Fruit fly (Drosophila melanogaster) whole organism, embryonic: ENCODE results near the gene Cpr92A.

Experiments used
- Atf6 ChIP-seq: fragments of 200-800 bp; sonication (Bioruptor generic); IDR thresholded peaks from 2 replicates; pipeline ENCODE4 v1.3.6; 2022; ENCODE audit warnings: missing biosample characterization, missing genetic modification characterization
- Bgb ChIP-seq: fragments of 200-800 bp; sonication (Bioruptor generic); IDR thresholded peaks from 2 replicates; pipeline ENCODE4 v1.3.6; 2022; ENCODE audit warnings: missing biosample characterization, missing genetic modification characterization; ENCODE audit not compliant: partially characterized antibody
- Bteb2 ChIP-seq: fragments of 200-800 bp; sonication (Bioruptor generic); optimal IDR thresholded peaks from 2 replicates; lab custom pipeline; 2016; ENCODE audit warnings: missing biosample characterization, missing genetic modification characterization
- CG10543 ChIP-seq: fragments of 200-800 bp; sonication (Bioruptor generic); optimal IDR thresholded peaks from 3 replicates; lab custom pipeline; 2017; ENCODE audit warnings: missing biosample characterization, mild to moderate bottlenecking, missing genetic modification characterization, moderate library complexity
- CG11398 ChIP-seq: fragments of 200-800 bp; sonication (Bioruptor generic); optimal IDR thresholded peaks from 2 replicates; lab custom pipeline; 2016; ENCODE audit warnings: missing biosample characterization, missing genetic modification characterization
- CG11560 ChIP-seq: fragments of 200-800 bp; sonication (Bioruptor generic); IDR thresholded peaks from 3 replicates; pipeline ENCODE4 v1.3.6; 2022; ENCODE audit warnings: missing biosample characterization, missing genetic modification characterization
- CG11695 ChIP-seq: fragments of 200-800 bp; sonication (Bioruptor generic); IDR thresholded peaks from 3 replicates; pipeline ENCODE4 v1.3.6; 2022; ENCODE audit warnings: missing biosample characterization, missing genetic modification characterization
- CG1233 ChIP-seq: fragments of 200-800 bp; sonication (Bioruptor generic); optimal IDR thresholded peaks from 4 replicates; lab custom pipeline; 2018; ENCODE audit warnings: missing biosample characterization, mild to moderate bottlenecking, missing genetic modification characterization
- CG14014 ChIP-seq: fragments of 200-800 bp; sonication (Bioruptor generic); IDR thresholded peaks from 2 replicates; pipeline ENCODE4 v1.3.6; 2022; ENCODE audit warnings: missing biosample characterization, missing genetic modification characterization
- CG14441 ChIP-seq: fragments of 200-800 bp; sonication (Bioruptor generic); IDR thresholded peaks from 2 replicates; pipeline ENCODE4 v1.3.6; 2022; ENCODE audit warnings: missing biosample characterization, missing genetic modification characterization
- CG1603 ChIP-seq: fragments of 200-800 bp; sonication (Bioruptor generic); optimal IDR thresholded peaks from 2 replicates; lab custom pipeline; 2019; ENCODE audit warnings: missing biosample characterization, mild to moderate bottlenecking, missing genetic modification characterization, moderate library complexity
- CG17186 ChIP-seq: fragments of 200-800 bp; sonication (Bioruptor generic); optimal IDR thresholded peaks from 3 replicates; lab custom pipeline; 2017; ENCODE audit warnings: missing biosample characterization, missing genetic modification reagents, missing genetic modification characterization
- CG17328 ChIP-seq: fragments of 200-800 bp; sonication (Bioruptor generic); IDR thresholded peaks from 2 replicates; pipeline ENCODE4 v1.3.6; 2022; ENCODE audit warnings: missing biosample characterization, missing genetic modification characterization
- CG17359 ChIP-seq: fragments of 200-800 bp; sonication (Bioruptor generic); optimal IDR thresholded peaks from 3 replicates; lab custom pipeline; 2018; ENCODE audit warnings: missing biosample characterization, mild to moderate bottlenecking, missing genetic modification characterization, moderate library complexity
- CG17829 ChIP-seq: fragments of 200-800 bp; optimal IDR thresholded peaks from 2 replicates; lab custom pipeline; 2019; ENCODE audit warnings: missing biosample characterization, mild to moderate bottlenecking, missing genetic modification characterization, moderate library complexity
- CG2875 ChIP-seq: fragments of 200-800 bp; sonication (Bioruptor generic); optimal IDR thresholded peaks from 2 replicates; lab custom pipeline; 2017; ENCODE audit warnings: missing biosample characterization, mild to moderate bottlenecking, missing genetic modification characterization, missing genetic modification reagents
- CG30431 ChIP-seq: fragments of 200-800 bp; sonication (Bioruptor generic); optimal IDR thresholded peaks from 2 replicates; lab custom pipeline; 2017; ENCODE audit warnings: missing biosample characterization, missing genetic modification characterization
- CG4424 ChIP-seq: fragments of 200-800 bp; sonication (Bioruptor generic); optimal IDR thresholded peaks from 3 replicates; lab custom pipeline; 2016; ENCODE audit warnings: missing biosample characterization, missing genetic modification characterization
- CG7786 ChIP-seq: fragments of 200-800 bp; sonication (Bioruptor generic); optimal IDR thresholded peaks from 2 replicates; lab custom pipeline; 2016; ENCODE audit warnings: missing biosample characterization, missing genetic modification characterization
- CG9797 ChIP-seq: fragments of 200-800 bp; sonication (Bioruptor generic); optimal IDR thresholded peaks from 3 replicates; lab custom pipeline; 2018; ENCODE audit warnings: missing biosample characterization, mild to moderate bottlenecking, missing genetic modification characterization
- CrebB ChIP-seq: fragments of 200-800 bp; sonication (Bioruptor generic); optimal IDR thresholded peaks from 3 replicates; lab custom pipeline; 2018; ENCODE audit warnings: missing biosample characterization, mild to moderate bottlenecking, missing genetic modification characterization
- Dad ChIP-seq: fragments of 200-800 bp; sonication (Bioruptor generic); optimal IDR thresholded peaks from 3 replicates; lab custom pipeline; 2016; ENCODE audit warnings: missing biosample characterization, missing genetic modification characterization
- Fer3 ChIP-seq: fragments of 200-800 bp; sonication (Bioruptor generic); optimal IDR thresholded peaks from 2 replicates; lab custom pipeline; 2018; ENCODE audit warnings: missing biosample characterization, mild to moderate bottlenecking, missing genetic modification characterization, moderate library complexity
- GATAe ChIP-seq: fragments of 200-800 bp; sonication (Bioruptor generic); conservative IDR thresholded peaks from 2 replicates; pipeline ENCODE4 v1.3.6; 2022; ENCODE audit warnings: missing biosample characterization, missing genetic modification characterization
- HLH3B ChIP-seq: fragments of 200-800 bp; sonication (Bioruptor generic); IDR thresholded peaks from 2 replicates; pipeline ENCODE4 v1.3.6; 2022; ENCODE audit warnings: missing biosample characterization, missing genetic modification characterization
- HLHmδ ChIP-seq: fragments of 200-800 bp; sonication (Bioruptor generic); optimal IDR thresholded peaks from 2 replicates; lab custom pipeline; 2018; ENCODE audit warnings: missing biosample characterization, mild to moderate bottlenecking, missing genetic modification characterization, moderate library complexity
- Hand ChIP-seq: fragments of 200-800 bp; sonication (Bioruptor generic); optimal IDR thresholded peaks from 2 replicates; lab custom pipeline; 2017; ENCODE audit warnings: mild to moderate bottlenecking, missing biosample characterization, missing genetic modification reagents, missing genetic modification characterization
- Hr3 ChIP-seq: fragments of 200-800 bp; sonication (Bioruptor generic); optimal IDR thresholded peaks from 3 replicates; lab custom pipeline; 2016; ENCODE audit warnings: missing biosample characterization, missing genetic modification characterization
- Lhr ChIP-seq: fragments of 200-800 bp; sonication (Bioruptor generic); optimal IDR thresholded peaks from 3 replicates; lab custom pipeline; 2017; ENCODE audit warnings: mild to moderate bottlenecking, missing biosample characterization, missing genetic modification reagents, missing genetic modification characterization
- Lpt ChIP-seq: fragments of >200 bp; optimal IDR thresholded peaks from 2 replicates; lab custom pipeline; 2018; ENCODE audit warnings: missing biosample characterization, missing genetic modification characterization
- NC2α ChIP-seq: fragments of 200-800 bp; sonication (Bioruptor generic); optimal IDR thresholded peaks from 2 replicates; lab custom pipeline; 2016; ENCODE audit warnings: missing biosample characterization, missing genetic modification characterization
- Xbp1 ChIP-seq: fragments of 200-800 bp; sonication (Bioruptor generic); optimal IDR thresholded peaks from 3 replicates; lab custom pipeline; 2016; ENCODE audit warnings: missing biosample characterization, mild to moderate bottlenecking, missing genetic modification characterization
- al ChIP-seq: fragments of 200-800 bp; sonication (Bioruptor generic); IDR thresholded peaks from 2 replicates; pipeline ENCODE4 v1.3.6; 2022; ENCODE audit warnings: missing biosample characterization, missing genetic modification characterization
- ato ChIP-seq: fragments of 200-800 bp; sonication (Bioruptor generic); IDR thresholded peaks from 2 replicates; pipeline ENCODE4 v1.3.6; 2022; ENCODE audit warnings: missing biosample characterization, missing genetic modification characterization; ENCODE audit not compliant: partially characterized antibody
- bbx ChIP-seq: fragments of 200-800 bp; sonication (Bioruptor generic); IDR thresholded peaks from 2 replicates; pipeline ENCODE4 v1.3.6; 2022; ENCODE audit warnings: missing biosample characterization, missing genetic modification characterization; ENCODE audit not compliant: partially characterized antibody
- bcd ChIP-seq: fragments of 200-800 bp; sonication (Bioruptor generic); optimal IDR thresholded peaks from 2 replicates; lab custom pipeline; 2017; ENCODE audit warnings: missing biosample characterization, mild to moderate bottlenecking, missing genetic modification characterization
- bsh ChIP-seq, 2 experiments: fragments of 200-800 bp; sonication (Bioruptor generic); optimal IDR thresholded peaks; 2 replicates each; lab custom pipeline; 2017 to 2018; ENCODE audit warnings: mild to moderate bottlenecking in 2 of 2, missing biosample characterization in 2 of 2, missing genetic modification characterization in 2 of 2, moderate library complexity in 1 of 2
- caup ChIP-seq: fragments of 200-800 bp; sonication (Bioruptor generic); optimal IDR thresholded peaks from 3 replicates; lab custom pipeline; 2017; ENCODE audit warnings: missing biosample characterization, mild to moderate bottlenecking, missing genetic modification characterization, moderate library complexity; ENCODE audit not compliant: severe bottlenecking
- fru ChIP-seq: fragments of >200 bp; optimal IDR thresholded peaks from 2 replicates; lab custom pipeline; 2017
- gcm2 ChIP-seq: fragments of 200-800 bp; sonication (Bioruptor generic); optimal IDR thresholded peaks from 2 replicates; lab custom pipeline; 2016; ENCODE audit warnings: missing biosample characterization, missing genetic modification characterization
- gsb-n ChIP-seq: fragments of 200-800 bp; sonication (Bioruptor generic); optimal IDR thresholded peaks from 3 replicates; lab custom pipeline; 2018; ENCODE audit warnings: missing biosample characterization, mild to moderate bottlenecking, missing genetic modification characterization
- hb ChIP-seq: fragments of 200-800 bp; sonication (Bioruptor generic); IDR thresholded peaks from 3 replicates; pipeline ENCODE4 v1.3.6; 2022; ENCODE audit warnings: missing biosample characterization, missing genetic modification characterization; ENCODE audit not compliant: partially characterized antibody
- jing ChIP-seq: fragments of 200-800 bp; sonication (Bioruptor generic); optimal IDR thresholded peaks from 2 replicates; lab custom pipeline; 2018; ENCODE audit warnings: missing biosample characterization, mild to moderate bottlenecking, missing genetic modification characterization
- lilli ChIP-seq: fragments of 200-800 bp; sonication (Bioruptor generic); optimal IDR thresholded peaks from 3 replicates; lab custom pipeline; 2016; ENCODE audit warnings: missing biosample characterization, missing genetic modification characterization
- luna ChIP-seq: fragments of 200-800 bp; sonication (Bioruptor generic); optimal IDR thresholded peaks from 2 replicates; lab custom pipeline; 2016; ENCODE audit warnings: missing biosample characterization, missing genetic modification characterization
- slou ChIP-seq: fragments of 200-800 bp; sonication (Bioruptor generic); optimal IDR thresholded peaks from 3 replicates; lab custom pipeline; 2016; ENCODE audit warnings: missing biosample characterization, missing genetic modification characterization
- sqz ChIP-seq: fragments of 200-800 bp; sonication (Bioruptor generic); optimal IDR thresholded peaks from 3 replicates; lab custom pipeline; 2018; ENCODE audit warnings: missing biosample characterization, mild to moderate bottlenecking, missing genetic modification characterization
- sug ChIP-seq: fragments of 200-800 bp; optimal IDR thresholded peaks from 2 replicates; lab custom pipeline; 2019; ENCODE audit warnings: missing biosample characterization, mild to moderate bottlenecking, missing genetic modification characterization, moderate library complexity
- tx ChIP-seq: fragments of 200-800 bp; sonication (Bioruptor generic); optimal IDR thresholded peaks from 2 replicates; lab custom pipeline; 2016; ENCODE audit warnings: missing biosample characterization, missing genetic modification characterization

Gene Cpr92A

dm6 chr3R:19644094-19644900, 45.5 kb upstream of the Cpr92A start, which contains the start of gene Vha13 (continued):
- TF ChIP-seq CG9797 (GFP tag; lab: Kevin White, UChicago) (peak; percentile 16), slou (GFP tag; lab: Kevin White, UChicago) (peak; percentile 0), al (0 out of 2 replicates have a peak, but pooled peaks have one; percentile 23), CG11560 (tag; lab: Robert Waterston, UW) (0 out of 3 replicates have a peak, but pooled peaks have one; percentile 9), Lpt (GFP tag; lab: Kevin White, UChicago) (no peak), sqz (GFP tag; lab: Kevin White, UChicago) (no peak), CG1233 (GFP tag; lab: Kevin White, UChicago) (no peak), CG17359 (tag; lab: Kevin White, UChicago) (no peak), CG7786 (GFP tag; lab: Kevin White, UChicago) (peak; percentile 16), CG30431 (GFP tag; lab: Kevin White, UChicago) (no peak), CG17186 (GFP tag; lab: Kevin White, UChicago) (no peak), CG11398 (GFP tag; lab: Kevin White, UChicago) (no peak), CG14014 (GFP tag; lab: Robert Waterston, UW) (no peak), jing (GFP tag; lab: Kevin White, UChicago) (no peak), Bteb2 (no peak), CrebB (tag; lab: Kevin White, UChicago) (peak; percentile 36), bsh (GFP tag; optimal IDR thresholded peaks at IDR 0.05; lab: Kevin White, UChicago) (peak in 1 of 2 experiments; percentile 30), CG11695 (GFP tag; lab: Robert Waterston, UW) (no peak), gsb-n (no peak), Xbp1 (peak; percentile 64), ato (GFP tag; lab: Robert Waterston, UW) (peak; percentile 70; the same call in 1 of the 2 replicates), lilli (GFP tag; lab: Kevin White, UChicago) (peak; percentile 56), CG1603 (tag; lab: Kevin White, UChicago) (peak; percentile 49), Bgb (GFP tag; lab: Robert Waterston, UW) (peak; percentile 79), bbx (GFP tag; lab: Robert Waterston, UW) (peak; percentile 79), caup (no peak), Hand (GFP tag; lab: Kevin White, UChicago) (peak; percentile 50), CG4424 (peak; percentile 58), NC2α (GFP tag; lab: Kevin White, UChicago) (no peak), CG17829 (tag; lab: Kevin White, UChicago) (no peak), Dad (GFP tag; lab: Kevin White, UChicago) (peak; percentile 31), CG14441 (peak; percentile 55), luna (no peak), Atf6 (GFP tag; lab: Robert Waterston, UW) (no peak; the same call in 1 of the 2 replicates), sug (tag; lab: Kevin White, UChicago) (peak; percentile 28), fru (lab: Kevin White, UChicago) (no peak), bcd (GFP tag; lab: Kevin White, UChicago) (no peak), gcm2 (no peak), hb (peak; percentile 52), Fer3 (tag; lab: Kevin White, UChicago) (peak; percentile 12), CG2875 (GFP tag; lab: Kevin White, UChicago) (no peak), tx (GFP tag; lab: Kevin White, UChicago) (no peak), HLH3B (GFP tag; lab: Robert Waterston, UW) (peak; percentile 38; the same call in 1 of the 2 replicates), CG17328 (GFP tag; lab: Robert Waterston, UW) (peak; percentile 26; the same call in 1 of the 2 replicates), Hr3 (GFP tag; lab: Kevin White, UChicago) (peak; percentile 26), HLHmδ (GFP tag; lab: Kevin White, UChicago) (peak; percentile 83), CG10543 (GFP tag; lab: Kevin White, UChicago) (peak; percentile 27), Lhr (no peak), GATAe (GFP tag; lab: Robert Waterston, UW) (no peak)
